Worm (Caenorhabditis elegans) whole organism, L3 larva: Measurements from ENCODE around the gene end-3.
"Not testable (repeated sequence)": the region's sequence is repeated elsewhere in the genome, so short reads cannot be mapped to it uniquely, and the experiment has no call there.

ENCODE experiments used
- R02D3.7 ChIP-seq: fragments of 150-350 bp; optimal IDR thresholded peaks from 2 replicates; lab custom pipeline; 2014; ENCODE audit warnings: missing biosample characterization, missing genetic modification characterization
- ZK546.5 ChIP-seq: sonication (generic microtip); optimal IDR thresholded peaks from 2 replicates; lab custom pipeline; 2017; ENCODE audit warnings: missing biosample characterization, missing genetic modification characterization
- ama-1 ChIP-seq: fragments of 150-350 bp; optimal IDR thresholded peaks from 2 replicates; lab custom pipeline; 2018
- ceh-16 ChIP-seq: sonication (generic microtip); optimal IDR thresholded peaks from 2 replicates; lab custom pipeline; 2017; ENCODE audit warnings: missing biosample characterization, missing genetic modification characterization
- ceh-28 ChIP-seq: fragments of 150-350 bp; optimal IDR thresholded peaks from 2 replicates; lab custom pipeline; 2014; ENCODE audit warnings: missing biosample characterization, missing genetic modification reagents, missing genetic modification characterization
- ceh-82 ChIP-seq: fragments of 150-350 bp; optimal IDR thresholded peaks from 2 replicates; lab custom pipeline; 2014; ENCODE audit warnings: missing biosample characterization, missing genetic modification characterization
- ceh-9 ChIP-seq: sonication (generic microtip); optimal IDR thresholded peaks from 2 replicates; lab custom pipeline; 2018; ENCODE audit warnings: missing biosample characterization, missing genetic modification characterization
- daf-12 ChIP-seq: fragments of 150-350 bp; optimal IDR thresholded peaks from 2 replicates; lab custom pipeline; 2014; ENCODE audit warnings: missing biosample characterization, missing genetic modification reagents, missing genetic modification characterization
- egl-27 ChIP-seq: sonication (generic microtip); optimal IDR thresholded peaks from 4 replicates; lab custom pipeline; 2017; ENCODE audit warnings: missing biosample characterization, missing genetic modification reagents, missing genetic modification characterization
- egl-5 ChIP-seq: fragments of 150-350 bp; optimal IDR thresholded peaks from 2 replicates; lab custom pipeline; 2017; ENCODE audit warnings: missing biosample characterization, missing genetic modification reagents, missing genetic modification characterization, inconsistent platforms
- elt-1 ChIP-seq: fragments of 150-350 bp; optimal IDR thresholded peaks from 2 replicates; lab custom pipeline; 2014; ENCODE audit warnings: missing biosample characterization, missing genetic modification characterization
- elt-2 ChIP-seq: sonication (generic microtip); optimal IDR thresholded peaks from 2 replicates; lab custom pipeline; 2016; ENCODE audit warnings: missing genetic modification reagents, mild to moderate bottlenecking, missing genetic modification characterization, missing compliant biosample characterization
- eor-1 ChIP-seq, 2 experiments: fragments of 150-350 bp; optimal IDR thresholded peaks; 2 replicates each; lab custom pipeline; 2014 to 2018; ENCODE audit warnings: missing biosample characterization in 2 of 2, missing genetic modification characterization in 2 of 2
- fkh-10 ChIP-seq: sonication (generic microtip); optimal IDR thresholded peaks from 2 replicates; lab custom pipeline; 2017; ENCODE audit warnings: missing biosample characterization, missing genetic modification reagents, missing genetic modification characterization
- fkh-2 ChIP-seq: fragments of 150-350 bp; optimal IDR thresholded peaks from 2 replicates; lab custom pipeline; 2014; ENCODE audit warnings: missing biosample characterization, missing genetic modification reagents, missing genetic modification characterization
- hmg-11 ChIP-seq: sonication (generic microtip); optimal IDR thresholded peaks from 2 replicates; lab custom pipeline; 2016; ENCODE audit warnings: missing genetic modification characterization, missing compliant biosample characterization
- jun-1 ChIP-seq: fragments of 150-350 bp; optimal IDR thresholded peaks from 2 replicates; lab custom pipeline; 2014; ENCODE audit warnings: missing biosample characterization, missing genetic modification reagents, missing genetic modification characterization
- lin-15B ChIP-seq: fragments of 150-350 bp; optimal IDR thresholded peaks from 2 replicates; lab custom pipeline; 2014; ENCODE audit warnings: missing biosample characterization, missing genetic modification characterization
- lin-39 ChIP-seq: fragments of 150-350 bp; optimal IDR thresholded peaks from 2 replicates; lab custom pipeline; 2018; ENCODE audit warnings: missing biosample characterization, missing genetic modification reagents, missing genetic modification characterization
- lsy-12 ChIP-seq: sonication (generic microtip); optimal IDR thresholded peaks from 2 replicates; lab custom pipeline; 2016; ENCODE audit warnings: mild to moderate bottlenecking, missing genetic modification characterization, missing compliant biosample characterization
- mdl-1 ChIP-seq: fragments of 150-350 bp; optimal IDR thresholded peaks from 2 replicates; lab custom pipeline; 2014; ENCODE audit warnings: missing biosample characterization, missing genetic modification characterization
- mml-1 ChIP-seq: fragments of 150-350 bp; sonication (generic microtip); optimal IDR thresholded peaks from 3 replicates; lab custom pipeline; 2014; ENCODE audit warnings: missing biosample characterization, missing genetic modification characterization
- nfya-1 ChIP-seq: sonication (generic microtip); optimal IDR thresholded peaks from 2 replicates; lab custom pipeline; 2017; ENCODE audit warnings: missing genetic modification characterization, mild to moderate bottlenecking, missing compliant biosample characterization, antibody characterized with exemption, moderate library complexity; ENCODE audit not compliant: insufficient read depth
- nhr-11 ChIP-seq: fragments of 150-350 bp; optimal IDR thresholded peaks from 2 replicates; lab custom pipeline; 2014; ENCODE audit warnings: missing biosample characterization, missing genetic modification characterization
- nhr-12 ChIP-seq: fragments of 150-350 bp; optimal IDR thresholded peaks from 2 replicates; lab custom pipeline; 2014; ENCODE audit warnings: missing biosample characterization, missing genetic modification characterization
- nhr-23 ChIP-seq: fragments of 150-350 bp; optimal IDR thresholded peaks from 2 replicates; lab custom pipeline; 2014; ENCODE audit warnings: missing biosample characterization, missing genetic modification reagents, missing genetic modification characterization
- nhr-237 ChIP-seq: fragments of 150-350 bp; optimal IDR thresholded peaks from 2 replicates; lab custom pipeline; 2014; ENCODE audit warnings: missing biosample characterization, missing genetic modification characterization
- nhr-25 ChIP-seq: sonication (generic microtip); optimal IDR thresholded peaks from 2 replicates; lab custom pipeline; 2017; ENCODE audit warnings: missing biosample characterization, missing genetic modification characterization
- nhr-28 ChIP-seq: fragments of 150-350 bp; optimal IDR thresholded peaks from 2 replicates; lab custom pipeline; 2014; ENCODE audit warnings: missing biosample characterization, missing genetic modification characterization
- nhr-43 ChIP-seq: sonication (generic microtip); optimal IDR thresholded peaks from 2 replicates; lab custom pipeline; 2016; ENCODE audit warnings: mild to moderate bottlenecking, missing genetic modification characterization, missing compliant biosample characterization; ENCODE audit not compliant: poor library complexity, severe bottlenecking
- nhr-76 ChIP-seq: fragments of 150-350 bp; sonication (generic microtip); optimal IDR thresholded peaks from 5 replicates; lab custom pipeline; 2014; ENCODE audit warnings: missing biosample characterization, missing genetic modification characterization
- nhr-77 ChIP-seq: fragments of 150-350 bp; optimal IDR thresholded peaks from 2 replicates; lab custom pipeline; 2014; ENCODE audit warnings: missing biosample characterization, missing genetic modification characterization
- pha-4 ChIP-seq: fragments of 150-350 bp; optimal IDR thresholded peaks from 2 replicates; lab custom pipeline; 2014; ENCODE audit warnings: missing biosample characterization, missing genetic modification reagents, missing genetic modification characterization
- pqm-1 ChIP-seq: fragments of 150-350 bp; optimal IDR thresholded peaks from 2 replicates; lab custom pipeline; 2017; ENCODE audit warnings: missing biosample characterization, missing genetic modification characterization, inconsistent platforms
- sea-2 ChIP-seq: fragments of 150-350 bp; sonication (generic microtip); optimal IDR thresholded peaks from 4 replicates; lab custom pipeline; 2014; ENCODE audit warnings: missing biosample characterization, missing genetic modification reagents, missing genetic modification characterization
- skn-1 ChIP-seq: fragments of 150-350 bp; optimal IDR thresholded peaks from 2 replicates; lab custom pipeline; 2014; ENCODE audit warnings: missing biosample characterization, missing genetic modification characterization
- snpc-4 ChIP-seq: fragments of 150-350 bp; optimal IDR thresholded peaks from 2 replicates; lab custom pipeline; 2014; ENCODE audit warnings: missing biosample characterization, missing genetic modification characterization
- tbx-2 ChIP-seq: sonication (generic microtip); optimal IDR thresholded peaks from 2 replicates; lab custom pipeline; 2016; ENCODE audit warnings: mild to moderate bottlenecking, missing genetic modification characterization, missing compliant biosample characterization
- unc-62 ChIP-seq: fragments of 150-350 bp; sonication (generic microtip); optimal IDR thresholded peaks from 4 replicates; lab custom pipeline; 2014; ENCODE audit warnings: missing biosample characterization, missing genetic modification reagents, missing genetic modification characterization
- zag-1 ChIP-seq: fragments of 150-350 bp; optimal IDR thresholded peaks from 2 replicates; lab custom pipeline; 2014; ENCODE audit warnings: missing biosample characterization, missing genetic modification characterization
- ztf-11 ChIP-seq: fragments of 150-350 bp; optimal IDR thresholded peaks from 2 replicates; lab custom pipeline; 2014; ENCODE audit warnings: missing biosample characterization, missing genetic modification characterization
- ztf-4 ChIP-seq: fragments of 150-350 bp; optimal IDR thresholded peaks from 2 replicates; lab custom pipeline; 2014; ENCODE audit warnings: missing biosample characterization, missing genetic modification characterization

end-3 gene

DNA sequence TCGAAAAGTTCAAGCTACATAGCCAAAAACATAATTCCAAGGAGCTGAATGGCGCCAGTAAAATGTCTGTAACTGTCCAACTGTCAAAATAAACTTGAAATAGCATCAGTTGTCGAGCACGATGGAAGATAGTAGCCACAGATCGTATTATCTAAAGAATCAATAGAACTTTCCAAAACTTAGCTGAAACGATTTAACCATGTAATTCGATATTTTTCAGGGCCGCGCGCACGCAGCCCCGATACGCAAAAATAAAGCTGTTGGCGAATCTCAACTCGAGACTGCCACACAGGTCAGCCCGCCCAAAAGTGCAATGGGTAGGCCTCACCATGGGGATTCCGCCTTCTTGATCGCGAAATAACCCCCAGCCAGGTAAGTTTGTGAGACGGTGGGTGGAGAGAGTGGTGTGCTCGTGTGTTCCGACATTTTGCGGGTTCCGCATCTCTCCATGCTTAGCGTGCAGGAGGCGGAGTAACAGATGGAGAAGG, 13.8 kb downstream of the end-3 start (continued):
- TF ChIP-seq nhr-76 (no peak), daf-12 (no peak), pha-4 (tag; lab: Kevin White, UChicago) (no peak), nhr-237 (tag; lab: Kevin White, UChicago) (no peak), snpc-4 (peak; percentile 94), ztf-4 (tag; lab: Kevin White, UChicago) (no peak), nhr-77 (peak; percentile 23), hmg-11 (no peak), ztf-11 (tag; lab: Kevin White, UChicago) (no peak), pqm-1 (tag; lab: Kevin White, UChicago) (peak; percentile 24), ZK546.5 (tag; lab: Kevin White, UChicago) (no peak), lsy-12 (peak; percentile 71), nhr-23 (peak; percentile 14)

- TF ChIP-seq ceh-9 = no peak
- no peak for TF ChIP-seq unc-62 (GFP tag; lab: Kevin White, UChicago)
- no peak for TF ChIP-seq mml-1 (tag; lab: Kevin White, UChicago)
- no peak for TF ChIP-seq nhr-11 (tag; lab: Kevin White, UChicago)
- no peak for TF ChIP-seq fkh-2
- no peak for TF ChIP-seq ceh-28 (tag; lab: Kevin White, UChicago)
- TF ChIP-seq fkh-10 = no peak
- TF ChIP-seq ceh-16 = no peak
- TF ChIP-seq sea-2 (GFP tag; lab: Kevin White, UChicago) = no peak
- TF ChIP-seq jun-1 (tag; lab: Kevin White, UChicago) = no peak
- TF ChIP-seq nhr-12 (tag; lab: Kevin White, UChicago) = no peak
- TF ChIP-seq pha-4 (tag; lab: Kevin White, UChicago) = no peak
- no peak for TF ChIP-seq skn-1 (tag; lab: Kevin White, UChicago)
- no peak for TF ChIP-seq ama-1 (lab: Kevin White, UChicago)
- no peak for TF ChIP-seq zag-1 (tag; lab: Kevin White, UChicago)
- TF ChIP-seq ztf-4 (tag; lab: Kevin White, UChicago) = no peak
- TF ChIP-seq nhr-76 = no peak
- TF ChIP-seq, all 47 proteins: peak for 0
Measured at ce11 chrV:14033649-14034048, 19.2 kb downstream of the end-3 start, which contains the start of gene ins-10. Gene ins-10, plus strand, starts transcription at chrV:14033949.

DNA sequence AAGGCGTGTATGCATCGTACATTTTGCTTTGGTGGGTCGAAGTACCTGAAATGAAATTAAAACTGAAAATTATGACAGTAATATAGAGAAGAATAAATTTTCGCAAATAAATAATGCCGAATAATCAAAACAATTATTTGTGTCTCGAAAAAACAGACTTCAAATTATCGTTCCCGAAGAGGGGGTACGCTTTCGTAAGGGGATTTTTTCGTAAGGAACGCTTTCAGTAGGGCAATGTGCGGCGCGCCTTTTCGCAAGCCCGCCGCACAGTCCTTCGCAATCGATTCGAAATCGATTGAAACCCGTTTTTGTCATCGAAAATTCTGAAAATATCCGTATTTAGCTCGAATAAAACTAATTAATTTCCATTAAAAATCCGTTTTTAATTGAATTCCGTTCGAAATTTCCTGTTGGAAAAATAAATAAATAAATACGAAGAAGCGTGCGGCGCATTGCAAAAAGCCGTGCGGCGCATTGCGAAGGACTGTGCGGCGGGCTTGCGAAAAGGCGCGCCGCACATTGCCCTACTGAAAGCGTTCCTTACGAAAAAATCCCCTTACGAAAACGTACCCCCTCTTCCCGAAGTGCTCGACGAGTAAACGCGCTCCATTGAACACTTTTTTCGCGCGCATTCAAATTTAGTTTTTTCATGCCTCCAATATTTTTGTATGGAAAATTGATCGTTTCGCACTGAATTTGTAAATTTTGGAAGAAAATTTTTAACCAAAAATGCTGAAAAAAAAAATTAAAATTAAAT, 24.0 kb downstream of the end-3 start, which contains the start of gene vps-39:
Gene vps-39 (minus strand): TSS at position 51 of the 757 bp plus-strand sequence.
- TF ChIP-seq nhr-43 (tag; lab: Kevin White, UChicago) = peak; percentile 20
- peak; percentile 28 for TF ChIP-seq lin-15B (tag; lab: Kevin White, UChicago)
- TF ChIP-seq R02D3.7 (tag; lab: Kevin White, UChicago) = peak; percentile 50
- peak; percentile 49 for TF ChIP-seq hmg-11
- peak; percentile 24 for TF ChIP-seq elt-2 (tag; lab: Kevin White, UChicago)

DNA sequence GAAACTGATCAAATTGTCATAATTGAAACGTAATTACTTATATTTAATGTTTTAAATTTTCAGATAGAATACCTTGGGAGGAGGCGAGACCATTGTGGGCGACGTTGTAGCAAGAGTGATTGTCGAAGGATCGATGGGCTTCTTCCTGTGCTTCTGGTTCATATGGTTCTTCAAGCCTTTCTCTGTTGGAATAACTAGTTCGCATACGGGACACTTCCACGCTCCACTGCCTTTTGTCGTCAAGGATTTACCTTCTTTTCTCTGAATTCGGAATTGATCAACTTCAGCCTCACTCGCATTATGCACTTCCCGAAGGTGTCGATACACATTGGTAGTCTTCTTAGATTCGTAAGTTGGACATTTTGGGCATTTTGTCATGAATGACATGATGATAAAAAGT, 34.8 kb downstream of the end-3 start, which contains the start of gene F58D12.1:
Gene F58D12.1 (plus strand): TSS at position 301 of the 400 bp plus-strand sequence.
- TF ChIP-seq ceh-82; jun-1 (tag; lab: Kevin White, UChicago); ztf-4 (tag; lab: Kevin White, UChicago): not testable (repeated sequence)

ce11 chrV:14055097-14055496, 40.6 kb downstream of the end-3 start:
- TF ChIP-seq unc-62 (GFP tag; lab: Kevin White, UChicago) (peak; percentile 39), lsy-12 (peak; percentile 94), nfya-1 (peak; percentile 87), skn-1 (tag; lab: Kevin White, UChicago) (peak; percentile 18), lin-39 (peak; percentile 94), mdl-1 (tag; lab: Kevin White, UChicago) (peak; percentile 25), R02D3.7 (tag; lab: Kevin White, UChicago) (peak; percentile 80), fkh-10 (peak; percentile 50), egl-5 (tag; lab: Kevin White, UChicago) (peak; percentile 35), nhr-23 (peak; percentile 97), elt-1 (tag; lab: Kevin White, UChicago) (peak; percentile 52), ztf-4 (tag; lab: Kevin White, UChicago) (peak; percentile 28), nhr-28 (peak; percentile 41), nhr-43 (tag; lab: Kevin White, UChicago) (peak; percentile 98), jun-1 (tag; lab: Kevin White, UChicago) (peak; percentile 87), lin-15B (tag; lab: Kevin White, UChicago) (peak; percentile 82), elt-2 (tag; lab: Kevin White, UChicago) (peak; percentile 77), tbx-2 (tag; lab: Kevin White, UChicago) (peak; percentile 90), pqm-1 (tag; lab: Kevin White, UChicago) (peak; percentile 65), egl-27 (tag; lab: Kevin White, UChicago) (peak; percentile 16), eor-1 (tag; optimal IDR thresholded peaks at IDR 0.05; lab: Kevin White, UChicago) (peak in 1 of 2 experiments; percentile 23), nhr-77 (peak; percentile 39), nhr-25 (peak; percentile 96), snpc-4 (peak; percentile 93), ceh-28 (tag; lab: Kevin White, UChicago) (peak; percentile 86)
